Worm (Caenorhabditis elegans) whole organism, midembryonic: ENCODE data around the gene sru-8.

Experiments used
- T22C8.4 ChIP-seq: fragments of 200-800 bp; sonication (Bioruptor generic); IDR thresholded peaks from 2 replicates; pipeline ENCODE4 v1.3.6; 2022; ENCODE audit warnings: missing genetic modification characterization, missing compliant biosample characterization
- cog-1 ChIP-seq: sonication (generic microtip); optimal IDR thresholded peaks from 2 replicates; lab custom pipeline; 2016; ENCODE audit warnings: missing genetic modification characterization, missing compliant biosample characterization
- flt-1 ChIP-seq: fragments of 200-800 bp; sonication (Bioruptor generic); IDR thresholded peaks from 2 replicates; pipeline ENCODE4 v1.3.6; 2022; ENCODE audit warnings: missing genetic modification characterization, missing compliant biosample characterization
- klf-2 ChIP-seq: fragments of 200-800 bp; sonication (Bioruptor generic); conservative IDR thresholded peaks from 2 replicates; pipeline ENCODE4 v1.3.6; 2022; ENCODE audit warnings: missing genetic modification reagents, missing genetic modification characterization, missing compliant biosample characterization
- med-1 ChIP-seq: sonication (generic microtip); optimal IDR thresholded peaks from 2 replicates; lab custom pipeline; 2017; ENCODE audit warnings: missing genetic modification characterization, mild to moderate bottlenecking, missing compliant biosample characterization, antibody characterized with exemption, missing genetic modification reagents; ENCODE audit not compliant: insufficient read depth
- ref-1 ChIP-seq: fragments of 200-800 bp; sonication (Bioruptor generic); conservative IDR thresholded peaks from 2 replicates; pipeline ENCODE4 v1.3.6; 2022; ENCODE audit warnings: missing genetic modification reagents, missing genetic modification characterization, missing compliant biosample characterization
- tab-1 ChIP-seq: fragments of 200-800 bp; sonication (Bioruptor generic); IDR thresholded peaks from 2 replicates; pipeline ENCODE4 v1.3.6; 2022; ENCODE audit warnings: missing genetic modification characterization, missing compliant biosample characterization
- ztf-23 ChIP-seq: fragments of 200-800 bp; sonication (Bioruptor generic); IDR thresholded peaks from 2 replicates; pipeline ENCODE4 v1.3.6; 2022; ENCODE audit warnings: missing genetic modification reagents, missing genetic modification characterization, missing compliant biosample characterization
- ztf-29 ChIP-seq: fragments of 200-800 bp; sonication (Bioruptor generic); IDR thresholded peaks from 2 replicates; pipeline ENCODE4 v1.3.6; 2022; ENCODE audit warnings: missing genetic modification reagents, missing genetic modification characterization, missing compliant biosample characterization

ce11 chrV:9805161-9805560 lies 38.5 kb upstream of the sru-8 start, which contains the start of gene sru-37:
- TF ChIP-seq tab-1 (GFP tag; lab: Robert Waterston, UW): no peak
- TF ChIP-seq T22C8.4 (GFP tag; lab: Robert Waterston, UW): no peak
- TF ChIP-seq ref-1 (GFP tag; lab: Robert Waterston, UW): no peak
- no peak for TF ChIP-seq cog-1
- no peak for TF ChIP-seq flt-1 (GFP tag; lab: Robert Waterston, UW)
- no peak for TF ChIP-seq med-1 (GFP tag; lab: Kevin White, UChicago)
- TF ChIP-seq ztf-23 (GFP tag; lab: Robert Waterston, UW): no peak
- no peak for TF ChIP-seq klf-2 (GFP tag; lab: Robert Waterston, UW)
- no peak for TF ChIP-seq ztf-29
